Worm (Caenorhabditis elegans) whole organism, L2 larva: Measurements from ENCODE around the gene farl-11.

Source experiments
- R02D3.7 ChIP-seq: fragments of 150-350 bp; optimal IDR thresholded peaks from 2 replicates; lab custom pipeline; 2014; ENCODE audit warnings: missing biosample characterization, missing genetic modification characterization
- ZK546.5 ChIP-seq: sonication (generic microtip); optimal IDR thresholded peaks from 2 replicates; lab custom pipeline; 2017; ENCODE audit warnings: missing biosample characterization, missing genetic modification characterization
- alr-1 ChIP-seq: fragments of 150-350 bp; optimal IDR thresholded peaks from 2 replicates; lab custom pipeline; 2014; ENCODE audit warnings: missing biosample characterization, missing genetic modification characterization
- ama-1 ChIP-seq: fragments of 150-350 bp; optimal IDR thresholded peaks from 2 replicates; lab custom pipeline; 2018; ENCODE audit warnings: inconsistent platforms
- dmd-4 ChIP-seq: sonication (generic microtip); optimal IDR thresholded peaks from 2 replicates; lab custom pipeline; 2017; ENCODE audit warnings: missing biosample characterization, missing genetic modification characterization
- egl-27 ChIP-seq: sonication (generic microtip); optimal IDR thresholded peaks from 3 replicates; lab custom pipeline; 2017; ENCODE audit warnings: missing biosample characterization, missing genetic modification reagents, missing genetic modification characterization
- lsy-2 ChIP-seq, 2 experiments: fragments of 150-350 bp in 1 of 2; sonication (generic microtip) in 1 of 2; optimal IDR thresholded peaks; 2 replicates each; lab custom pipeline; 2014 to 2017; ENCODE audit warnings: missing biosample characterization in 2 of 2, missing genetic modification characterization in 2 of 2
- unc-62 ChIP-seq: fragments of 150-350 bp; optimal IDR thresholded peaks from 2 replicates; lab custom pipeline; 2014; ENCODE audit warnings: missing biosample characterization, missing genetic modification reagents, missing genetic modification characterization
- zag-1 ChIP-seq: fragments of 150-350 bp; optimal IDR thresholded peaks from 2 replicates; lab custom pipeline; 2014; ENCODE audit warnings: missing biosample characterization, missing genetic modification characterization

DNA sequence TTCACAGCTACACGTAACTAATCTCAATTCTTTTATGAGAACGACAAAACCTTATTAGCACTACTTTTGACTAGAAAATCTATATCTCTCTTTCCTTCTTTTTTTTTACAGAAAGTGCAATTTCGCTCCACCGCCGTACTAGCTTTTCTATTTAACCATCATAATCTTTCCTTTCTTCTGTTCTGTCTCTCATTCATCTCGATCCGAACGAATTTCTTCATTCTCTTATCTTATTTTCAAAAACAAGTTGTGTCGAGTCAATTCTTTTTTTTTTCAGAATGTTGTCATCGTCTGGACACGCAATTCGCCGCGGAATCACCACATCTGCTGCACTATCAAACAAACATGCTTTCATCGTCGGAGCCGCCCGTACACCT, 31.3 kb downstream of the farl-11 start, which contains the start of gene kat-1:
- TF ChIP-seq ZK546.5 (tag; lab: Kevin White, UChicago) (no peak), R02D3.7 (tag; lab: Kevin White, UChicago) (no peak), unc-62 (GFP tag; lab: Kevin White, UChicago) (no peak), alr-1 (tag; lab: Kevin White, UChicago) (no peak), dmd-4 (tag; lab: Kevin White, UChicago) (no peak), egl-27 (tag; lab: Kevin White, UChicago) (no peak), ama-1 (lab: Kevin White, UChicago) (no peak), lsy-2 (tag; optimal IDR thresholded peaks at IDR 0.05; lab: Kevin White, UChicago) (no peak), zag-1 (tag; lab: Kevin White, UChicago) (no peak)
